Worm (Caenorhabditis elegans) whole organism, L1 larva: ENCODE data around the gene F58B4.3.

ENCODE experiments used
- C04F5.9 ChIP-seq: sonication (generic microtip); optimal IDR thresholded peaks from 2 replicates; lab custom pipeline; 2016; ENCODE audit warnings: missing genetic modification characterization, missing compliant biosample characterization
- C16A3.4 ChIP-seq: fragments of 150-350 bp; optimal IDR thresholded peaks from 2 replicates; lab custom pipeline; 2014; ENCODE audit warnings: missing biosample characterization, missing genetic modification characterization
- C34B4.2 ChIP-seq: sonication (generic microtip); optimal IDR thresholded peaks from 2 replicates; lab custom pipeline; 2017; ENCODE audit warnings: mild to moderate bottlenecking, missing genetic modification characterization, missing compliant biosample characterization
- F16B12.6 ChIP-seq: fragments of 150-350 bp; optimal IDR thresholded peaks from 2 replicates; lab custom pipeline; 2014; ENCODE audit warnings: missing biosample characterization, missing genetic modification characterization
- alr-1 ChIP-seq: fragments of 200-800 bp; sonication (Bioruptor generic); optimal IDR thresholded peaks from 2 replicates; lab custom pipeline; 2018; ENCODE audit warnings: borderline replicate concordance, mild to moderate bottlenecking, missing genetic modification characterization, missing compliant biosample characterization
- aly-2 ChIP-seq: fragments of 150-350 bp; optimal IDR thresholded peaks from 2 replicates; lab custom pipeline; 2014; ENCODE audit warnings: missing biosample characterization, missing genetic modification characterization
- ama-1 ChIP-seq: fragments of 150-350 bp; optimal IDR thresholded peaks from 2 replicates; lab custom pipeline; 2014
- blmp-1 ChIP-seq: fragments of 150-350 bp; optimal IDR thresholded peaks from 2 replicates; lab custom pipeline; 2014; ENCODE audit warnings: missing biosample characterization, missing genetic modification characterization
- ceh-88 ChIP-seq: fragments of 200-800 bp; sonication (Bioruptor generic); IDR thresholded peaks from 2 replicates; pipeline ENCODE4 v1.3.6; 2022; ENCODE audit warnings: missing genetic modification characterization, missing compliant biosample characterization
- ceh-90 ChIP-seq: sonication (generic microtip); optimal IDR thresholded peaks from 2 replicates; lab custom pipeline; 2016; ENCODE audit warnings: missing genetic modification characterization, missing compliant biosample characterization
- efl-1 ChIP-seq, 4 experiments: fragments of 150-350 bp; optimal IDR thresholded peaks in 3 of 4; peaks in 1 of 4; 1 replicate in 1 of 4; 2 replicates in 3 of 4; lab custom pipeline; 2014; ENCODE audit warnings: missing biosample characterization in 2 of 4, missing genetic modification characterization in 2 of 4, missing genetic modification reagents in 2 of 4
- egl-13 ChIP-seq: sonication (generic microtip); optimal IDR thresholded peaks from 2 replicates; lab custom pipeline; 2016; ENCODE audit warnings: missing genotype, missing genetic modification reagents, missing genetic modification characterization, missing compliant biosample characterization
- elt-3 ChIP-seq, 6 experiments: fragments of 150-350 bp in 1 of 6; sonication (generic microtip); optimal IDR thresholded peaks; 2 replicates each; lab custom pipeline; 2017 to 2018; ENCODE audit warnings: missing biosample characterization in 6 of 6, missing genetic modification characterization in 6 of 6, inconsistent platforms in 1 of 6
- ets-5 ChIP-seq: fragments of 200-800 bp; sonication (Bioruptor generic); IDR thresholded peaks from 2 replicates; pipeline ENCODE4 v1.3.6; 2022; ENCODE audit warnings: missing genetic modification characterization, missing compliant biosample characterization
- fkh-10 ChIP-seq: sonication (generic microtip); optimal IDR thresholded peaks from 2 replicates; lab custom pipeline; 2017; ENCODE audit warnings: missing biosample characterization, missing genetic modification reagents, missing genetic modification characterization
- fkh-4 ChIP-seq: sonication (generic microtip); optimal IDR thresholded peaks from 2 replicates; lab custom pipeline; 2016; ENCODE audit warnings: missing compliant biosample characterization, missing genetic modification characterization, borderline replicate concordance
- fkh-8 ChIP-seq: sonication (generic microtip); optimal IDR thresholded peaks from 2 replicates; lab custom pipeline; 2016; ENCODE audit warnings: mild to moderate bottlenecking, missing genetic modification characterization, missing compliant biosample characterization
- fos-1 ChIP-seq: fragments of 150-350 bp; optimal IDR thresholded peaks from 2 replicates; lab custom pipeline; 2014; ENCODE audit warnings: missing biosample characterization, missing genetic modification characterization
- grh-1 ChIP-seq: fragments of 200-800 bp; sonication (Bioruptor generic); IDR thresholded peaks from 2 replicates; pipeline ENCODE4 v1.3.6; 2022; ENCODE audit warnings: missing genetic modification reagents, missing genetic modification characterization, missing compliant biosample characterization
- hlh-4 ChIP-seq: sonication (generic microtip); optimal IDR thresholded peaks from 2 replicates; lab custom pipeline; 2016; ENCODE audit warnings: mild to moderate bottlenecking, missing genetic modification characterization, missing compliant biosample characterization
- irx-1 ChIP-seq: sonication (generic microtip); optimal IDR thresholded peaks from 2 replicates; lab custom pipeline; 2016; ENCODE audit warnings: missing genetic modification characterization, missing compliant biosample characterization
- lin-13 ChIP-seq: fragments of 150-350 bp; optimal IDR thresholded peaks from 2 replicates; lab custom pipeline; 2014; ENCODE audit warnings: missing biosample characterization, missing genetic modification reagents, missing genetic modification characterization
- lin-14 ChIP-seq: fragments of 200-800 bp; sonication (Bioruptor generic); optimal IDR thresholded peaks from 2 replicates; lab custom pipeline; 2018; ENCODE audit warnings: mild to moderate bottlenecking, missing genetic modification characterization, moderate library complexity, missing compliant biosample characterization
- lin-15B ChIP-seq: fragments of 150-350 bp; sonication (generic microtip); optimal IDR thresholded peaks from 3 replicates; lab custom pipeline; 2014; ENCODE audit warnings: missing biosample characterization, missing genetic modification characterization
- lin-39 ChIP-seq: fragments of 150-350 bp; optimal IDR thresholded peaks from 2 replicates; lab custom pipeline; 2014; ENCODE audit warnings: missing biosample characterization, missing genetic modification reagents, missing genetic modification characterization
- lsy-2 ChIP-seq, 2 experiments: fragments of 150-350 bp; optimal IDR thresholded peaks; 2 replicates each; lab custom pipeline; 2014; ENCODE audit warnings: missing biosample characterization in 2 of 2, missing genetic modification characterization in 2 of 2
- nhr-11 ChIP-seq: fragments of 150-350 bp; optimal IDR thresholded peaks from 2 replicates; lab custom pipeline; 2014; ENCODE audit warnings: missing biosample characterization, missing genetic modification characterization
- nhr-28 ChIP-seq: fragments of 150-350 bp; optimal IDR thresholded peaks from 2 replicates; lab custom pipeline; 2014; ENCODE audit warnings: missing biosample characterization, missing genetic modification characterization
- nhr-47 ChIP-seq: sonication (generic microtip); optimal IDR thresholded peaks from 2 replicates; lab custom pipeline; 2016; ENCODE audit warnings: mild to moderate bottlenecking, missing genetic modification characterization, moderate library complexity, missing compliant biosample characterization
- nhr-71 ChIP-seq: sonication (generic microtip); optimal IDR thresholded peaks from 2 replicates; lab custom pipeline; 2016; ENCODE audit warnings: mild to moderate bottlenecking, missing genetic modification characterization, moderate library complexity, missing compliant biosample characterization
- nhr-84 ChIP-seq: sonication (generic microtip); optimal IDR thresholded peaks from 2 replicates; lab custom pipeline; 2017; ENCODE audit warnings: missing biosample characterization, missing genetic modification characterization
- nhr-90 ChIP-seq: sonication (generic microtip); optimal IDR thresholded peaks from 2 replicates; lab custom pipeline; 2016; ENCODE audit warnings: mild to moderate bottlenecking, missing genetic modification characterization, missing compliant biosample characterization; ENCODE audit not compliant: poor library complexity
- pag-3 ChIP-seq: sonication (generic microtip); optimal IDR thresholded peaks from 2 replicates; lab custom pipeline; 2017; ENCODE audit warnings: missing genetic modification characterization, mild to moderate bottlenecking, missing compliant biosample characterization, antibody characterized with exemption, borderline replicate concordance; ENCODE audit not compliant: insufficient read depth
- pax-3 ChIP-seq: fragments of 200-800 bp; sonication (Bioruptor generic); optimal IDR thresholded peaks from 2 replicates; lab custom pipeline; 2018; ENCODE audit warnings: mild to moderate bottlenecking, missing genetic modification characterization, moderate library complexity, missing compliant biosample characterization
- rnt-1 ChIP-seq: sonication (generic microtip); optimal IDR thresholded peaks from 2 replicates; lab custom pipeline; 2016; ENCODE audit warnings: mild to moderate bottlenecking, missing genetic modification characterization, moderate library complexity, missing compliant biosample characterization
- snpc-4 ChIP-seq: fragments of 150-350 bp; optimal IDR thresholded peaks from 2 replicates; lab custom pipeline; 2014; ENCODE audit warnings: missing biosample characterization, missing genetic modification characterization
- sptf-1 ChIP-seq: fragments of 150-350 bp; optimal IDR thresholded peaks from 2 replicates; lab custom pipeline; 2014; ENCODE audit warnings: missing biosample characterization, missing genetic modification characterization
- sup-37 ChIP-seq: fragments of 200-800 bp; sonication (Bioruptor generic); optimal IDR thresholded peaks from 2 replicates; lab custom pipeline; 2018; ENCODE audit warnings: mild to moderate bottlenecking, missing genetic modification characterization, missing compliant biosample characterization
- tlp-1 ChIP-seq: fragments of 150-350 bp; optimal IDR thresholded peaks from 2 replicates; lab custom pipeline; 2014; ENCODE audit warnings: missing biosample characterization, missing genetic modification characterization
- unc-86 ChIP-seq: sonication (generic microtip); optimal IDR thresholded peaks from 2 replicates; lab custom pipeline; 2016; ENCODE audit warnings: missing genetic modification characterization, missing compliant biosample characterization
- unc-98 ChIP-seq: fragments of 200-800 bp; sonication (Bioruptor generic); IDR thresholded peaks from 2 replicates; pipeline ENCODE4 v1.3.6; 2022; ENCODE audit warnings: missing genetic modification characterization, missing compliant biosample characterization
- vab-15 ChIP-seq: sonication (generic microtip); optimal IDR thresholded peaks from 2 replicates; lab custom pipeline; 2017; ENCODE audit warnings: missing genotype, mild to moderate bottlenecking, missing genetic modification characterization, missing compliant biosample characterization
- xbp-1 ChIP-seq: sonication (generic microtip); optimal IDR thresholded peaks from 2 replicates; lab custom pipeline; 2016; ENCODE audit warnings: missing genetic modification characterization, missing compliant biosample characterization
- zag-1 ChIP-seq: fragments of 150-350 bp; optimal IDR thresholded peaks from 2 replicates; lab custom pipeline; 2014; ENCODE audit warnings: missing biosample characterization, missing genetic modification characterization
- zip-4 ChIP-seq: fragments of 200-800 bp; sonication (Bioruptor generic); optimal IDR thresholded peaks from 2 replicates; lab custom pipeline; 2018; ENCODE audit warnings: mild to moderate bottlenecking, missing genetic modification characterization, moderate library complexity, missing compliant biosample characterization
- ztf-4 ChIP-seq: fragments of 150-350 bp; optimal IDR thresholded peaks from 2 replicates; lab custom pipeline; 2014; ENCODE audit warnings: missing biosample characterization, missing genetic modification characterization

Gene F58B4.3

DNA sequence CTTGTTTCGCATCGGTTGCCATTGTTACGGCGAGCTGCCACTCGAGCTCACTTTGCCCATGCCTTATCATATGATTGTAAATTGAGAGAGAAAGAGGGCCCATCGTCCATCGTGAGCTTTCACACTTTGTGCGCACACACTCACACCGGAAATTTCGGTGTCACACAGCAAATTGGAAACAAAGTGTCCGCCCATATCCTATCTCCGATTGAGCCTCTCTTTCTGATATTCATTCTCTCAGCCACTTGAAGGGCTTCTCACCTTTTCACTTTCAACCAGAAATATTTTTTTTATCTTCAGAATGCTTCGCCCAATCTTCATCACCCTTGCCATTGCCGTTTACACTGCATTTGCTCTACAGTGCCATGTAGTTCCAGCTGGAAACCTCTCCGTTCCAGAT lies at the start of gene F58B4.3:
F58B4.3 (plus strand) TSS at position 301 of the 400 bp plus-strand sequence.
- TF ChIP-seq pax-3 (peak; percentile 31), sup-37 (GFP tag; lab: Kevin White, UChicago) (no peak), nhr-71 (peak; percentile 16), fkh-8 (tag; lab: Kevin White, UChicago) (peak; percentile 64), sptf-1 (tag; lab: Kevin White, UChicago) (no peak)

DNA sequence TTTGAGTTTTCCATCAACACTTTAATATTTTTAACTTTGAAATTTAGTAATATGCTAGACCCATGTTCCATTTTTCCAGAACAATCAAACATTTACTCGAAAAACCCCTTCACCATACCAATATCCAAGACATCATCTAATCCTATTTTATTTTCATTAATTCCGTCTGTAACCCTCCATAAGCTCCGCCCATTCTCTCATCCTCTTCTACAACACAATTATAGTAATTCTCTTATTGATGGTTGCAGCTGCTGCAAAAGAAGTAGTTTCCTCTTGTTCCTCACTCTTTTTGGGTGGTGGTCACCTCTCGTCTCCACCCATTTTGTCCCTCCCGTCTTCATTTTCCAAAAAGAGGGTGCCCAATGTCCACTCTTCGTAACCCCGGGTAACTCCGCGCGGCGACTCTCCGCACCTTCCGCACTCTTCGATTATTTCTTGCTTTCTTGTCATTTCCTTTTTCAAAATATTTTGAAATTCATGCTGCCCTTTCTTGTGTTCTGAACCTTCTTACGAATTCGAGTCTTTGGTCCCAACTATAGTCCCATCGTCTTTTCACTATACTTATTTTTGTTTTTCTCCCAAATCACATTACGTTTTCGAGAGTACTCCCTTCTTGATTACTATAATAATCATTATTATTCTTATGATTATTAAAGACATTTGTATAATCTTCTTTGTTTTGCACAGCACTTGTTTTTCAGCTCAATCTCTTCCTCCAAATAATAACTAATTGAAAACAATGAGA lies 49.3 kb upstream of the F58B4.3 start, which contains the start of gene F32D8.1:
F32D8.1 (plus strand) TSS at position 695 of the 745 bp plus-strand sequence.
- TF ChIP-seq C04F5.9 (tag; lab: Kevin White, UChicago) (no peak), fos-1 (tag; lab: Kevin White, UChicago) (no peak), tlp-1 (no peak), snpc-4 (tag; lab: Kevin White, UChicago) (no peak), lin-14 (GFP tag; lab: Kevin White, UChicago) (peak; percentile 2), nhr-47 (tag; lab: Kevin White, UChicago) (no peak), egl-13 (tag; lab: Kevin White, UChicago) (no peak)
- TF ChIP-seq, all 84 proteins: peak for 1

DNA sequence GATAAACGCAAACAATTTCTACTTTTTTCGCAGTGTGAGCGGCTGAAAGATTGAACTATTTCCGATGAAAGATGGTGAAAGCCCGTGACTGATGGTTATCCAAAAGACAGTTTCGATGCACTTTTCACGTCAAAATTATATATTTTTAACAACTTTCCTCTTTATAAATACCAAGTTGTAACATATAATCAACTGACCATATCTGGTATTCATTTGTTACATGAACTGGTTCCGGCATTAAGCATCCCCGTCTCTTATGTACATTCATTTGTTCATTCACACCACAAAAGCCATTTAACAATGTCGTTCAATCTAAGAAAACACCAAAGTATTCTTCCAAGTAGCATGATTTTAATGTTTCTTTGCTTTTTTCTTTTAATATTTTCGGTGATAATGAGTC lies 46.1 kb upstream of the F58B4.3 start, which contains the start of gene F32D8.2:
F32D8.2 (plus strand) TSS at position 301 of the 400 bp plus-strand sequence.
- no peak for TF ChIP-seq irx-1
- TF ChIP-seq ama-1 (lab: Kevin White, UChicago): no peak
- TF ChIP-seq C34B4.2 (tag; lab: Kevin White, UChicago): no peak
- TF ChIP-seq lin-39 (tag; lab: Kevin White, UChicago): no peak
- no peak for TF ChIP-seq tlp-1
- no peak for TF ChIP-seq ceh-90
- no peak for TF ChIP-seq hlh-4 (tag; lab: Kevin White, UChicago)
- no peak for TF ChIP-seq aly-2
- no peak for TF ChIP-seq xbp-1 (tag; lab: Kevin White, UChicago)
- TF ChIP-seq zip-4 (GFP tag; lab: Kevin White, UChicago): no peak
- no peak for TF ChIP-seq lin-13 (GFP tag; lab: Kevin White, UChicago)
- no peak for TF ChIP-seq ets-5 (GFP tag; lab: Robert Waterston, UW)
- TF ChIP-seq grh-1 (GFP tag; lab: Robert Waterston, UW): no peak
- TF ChIP-seq pag-3 (tag; lab: Kevin White, UChicago): no peak

DNA sequence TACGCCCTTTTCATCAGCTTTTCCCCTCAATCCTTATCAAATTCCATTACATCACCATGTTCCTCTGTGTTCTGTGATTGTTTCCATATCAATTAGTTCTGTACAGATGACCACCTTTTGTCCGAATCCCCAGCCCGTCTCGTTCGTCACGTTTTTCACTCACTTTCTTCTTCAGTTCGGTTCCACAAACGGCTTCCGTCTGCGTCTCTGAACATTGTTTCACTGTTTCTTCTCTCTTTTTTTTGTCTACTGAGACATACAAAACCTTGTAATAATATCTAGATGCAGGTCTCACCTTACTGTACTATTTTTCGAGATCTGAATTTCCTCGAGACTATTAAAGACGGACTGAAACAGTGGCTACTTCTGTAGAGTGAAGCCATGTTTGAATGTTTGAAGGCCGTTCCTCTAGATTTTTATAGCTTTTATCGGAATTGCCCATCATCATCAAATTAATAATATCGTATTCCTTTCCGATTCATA lies 43.2 kb upstream of the F58B4.3 start, which contains the start of gene F32D8.3:
F32D8.3 (plus strand) TSS at position 433 of the 483 bp plus-strand sequence.
- TF ChIP-seq lin-15B (tag; lab: Kevin White, UChicago) (no peak), lsy-2 (tag; optimal IDR thresholded peaks at IDR 0.05; lab: Kevin White, UChicago) (no peak), unc-86 (tag; lab: Kevin White, UChicago) (no peak), elt-3 (tag; optimal IDR thresholded peaks at IDR 0.05; lab: Kevin White, UChicago) (peak in 1 of 6 experiments; percentile 36), tlp-1 (no peak), zag-1 (tag; lab: Kevin White, UChicago) (no peak), F16B12.6 (no peak), C34B4.2 (tag; lab: Kevin White, UChicago) (no peak), nhr-28 (tag; lab: Kevin White, UChicago) (no peak), nhr-84 (tag; lab: Kevin White, UChicago) (no peak), nhr-90 (tag; lab: Kevin White, UChicago) (no peak), ceh-88 (no peak), C16A3.4 (tag; lab: Kevin White, UChicago) (no peak), unc-98 (GFP tag; lab: Robert Waterston, UW) (no peak), alr-1 (tag; lab: Kevin White, UChicago) (no peak), nhr-11 (no peak), blmp-1 (tag; lab: Kevin White, UChicago) (peak; percentile 98), fkh-4 (no peak), ztf-4 (tag; lab: Kevin White, UChicago) (no peak), efl-1 (optimal IDR thresholded peaks at IDR 0.05; lab: Kevin White, UChicago) (no peak), efl-1 (GFP tag; optimal IDR thresholded peaks at IDR 0.05 in 1 of 2; lab: Kevin White, UChicago) (no peak), fkh-10 (no peak), fkh-8 (tag; lab: Kevin White, UChicago) (no peak), rnt-1 (tag; lab: Kevin White, UChicago) (no peak), vab-15 (no peak), fos-1 (tag; lab: Kevin White, UChicago) (no peak), lin-14 (GFP tag; lab: Kevin White, UChicago) (peak; percentile 46)
